Fruit fly (Drosophila melanogaster) ovary, adult (tissue): ENCODE data around the gene CG5245.

Experiments used
- CG17801 ChIP-seq: fragments of 200-800 bp; optimal IDR thresholded peaks from 2 replicates; lab custom pipeline; 2019; ENCODE audit warnings: missing biosample characterization, mild to moderate bottlenecking, missing genetic modification characterization, moderate library complexity; ENCODE audit not compliant: partially characterized antibody

Gene CG5245

dm6 chr3R:12439401-12440143 is 10.2 kb downstream of the CG5245 start, which contains the start of gene Desat1:
TSS of gene Desat1 (plus strand) at chr3R:12439600.
- TF ChIP-seq CG17801 (GFP tag; lab: Kevin White, UChicago): peak; percentile 3

DNA sequence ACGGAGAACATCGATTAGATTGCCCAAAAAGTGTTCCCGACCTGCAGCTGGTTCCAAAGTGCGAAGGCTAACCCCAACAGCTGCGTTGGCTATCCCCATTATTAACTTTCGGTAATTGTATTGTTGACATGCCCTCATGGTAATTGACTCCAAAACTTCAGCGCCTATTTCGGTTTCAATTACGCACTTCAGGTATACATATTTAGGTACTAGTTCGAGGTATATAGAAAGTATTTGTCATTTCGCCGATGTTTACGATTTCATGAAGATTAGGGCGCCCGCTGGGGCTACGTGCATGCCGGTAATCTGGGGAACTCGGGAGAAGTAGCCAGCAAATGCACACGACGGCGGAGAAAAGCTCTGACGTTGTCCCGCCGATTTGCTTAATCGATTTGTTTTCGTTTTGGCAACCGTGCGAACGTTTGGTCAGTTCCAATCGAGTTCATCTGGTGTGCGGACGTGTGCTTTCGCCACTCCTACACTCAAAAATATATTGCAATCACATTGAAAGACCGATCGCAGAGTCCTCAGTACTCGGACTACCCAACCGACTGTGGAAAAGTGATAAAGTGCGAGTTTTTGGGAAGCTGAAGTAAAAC is 11.7 kb downstream of the CG5245 start:
- TF ChIP-seq CG17801 (GFP tag; lab: Kevin White, UChicago): no peak

DNA sequence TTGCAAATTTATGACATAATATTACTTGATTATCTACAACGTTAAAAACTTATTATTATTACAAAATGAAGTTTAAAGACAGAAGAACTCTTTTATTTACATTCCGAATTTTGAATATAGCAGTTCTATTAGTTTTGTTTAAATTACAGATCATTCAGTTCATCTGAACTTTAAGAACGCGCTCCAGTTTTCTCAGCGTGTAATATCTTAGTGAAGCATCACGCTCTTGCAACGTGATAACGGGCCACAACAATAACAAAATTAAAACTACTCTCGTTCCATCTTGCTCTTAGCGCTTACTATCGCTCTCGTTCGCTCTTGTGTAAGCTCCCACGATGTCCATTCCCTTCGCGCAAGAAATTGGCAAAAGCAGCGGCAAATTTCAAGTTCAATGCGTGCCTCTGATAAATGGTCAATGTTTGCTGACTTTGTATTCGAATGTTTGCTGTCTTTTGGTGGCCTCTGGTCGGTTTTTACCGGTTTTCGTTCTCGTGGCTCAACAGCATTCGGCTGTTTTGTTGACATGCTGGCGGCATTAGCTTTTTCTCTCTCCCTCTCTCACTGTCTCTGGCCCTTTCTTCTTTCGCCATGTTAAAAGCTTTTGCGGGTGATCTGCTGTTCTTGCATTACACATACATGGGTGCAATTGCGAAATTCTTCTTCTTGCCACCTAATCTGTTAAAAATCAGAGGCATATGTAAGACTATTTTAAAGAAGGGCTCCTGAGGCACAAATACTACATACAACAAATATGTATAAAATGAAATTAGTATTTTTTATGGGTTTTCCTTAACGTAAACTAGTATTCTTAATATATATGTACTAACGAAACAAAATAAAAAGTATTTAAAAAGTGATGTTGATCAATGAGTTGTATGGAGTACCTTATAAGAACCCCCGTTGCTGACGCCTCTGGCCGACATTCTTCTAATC is 13.5 kb downstream of the CG5245 start:
- TF ChIP-seq CG17801 (GFP tag; lab: Kevin White, UChicago): peak; percentile 87

dm6 chr3R:12443769-12444168 is 14.4 kb downstream of the CG5245 start:
- no peak for TF ChIP-seq CG17801 (GFP tag; lab: Kevin White, UChicago)

DNA sequence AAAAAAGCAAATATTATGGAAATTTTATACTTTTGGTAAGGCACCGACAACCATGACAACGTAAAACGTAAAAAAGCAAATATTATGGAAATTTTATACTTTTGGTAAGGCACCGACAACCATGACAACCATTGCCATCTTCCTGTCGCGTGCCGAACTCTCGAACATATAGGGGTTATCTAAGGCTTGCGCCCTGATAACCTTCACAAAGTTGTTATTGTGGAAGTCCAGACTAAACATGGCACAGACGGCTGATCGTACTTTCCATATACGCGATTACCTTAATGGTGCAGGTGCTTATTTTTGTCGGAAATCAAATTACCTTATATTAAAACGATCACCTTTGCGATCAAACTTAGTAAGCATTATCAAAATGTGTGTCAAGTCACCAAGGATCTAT is 16.1 kb downstream of the CG5245 start:
- TF ChIP-seq CG17801 (GFP tag; lab: Kevin White, UChicago): no peak

DNA sequence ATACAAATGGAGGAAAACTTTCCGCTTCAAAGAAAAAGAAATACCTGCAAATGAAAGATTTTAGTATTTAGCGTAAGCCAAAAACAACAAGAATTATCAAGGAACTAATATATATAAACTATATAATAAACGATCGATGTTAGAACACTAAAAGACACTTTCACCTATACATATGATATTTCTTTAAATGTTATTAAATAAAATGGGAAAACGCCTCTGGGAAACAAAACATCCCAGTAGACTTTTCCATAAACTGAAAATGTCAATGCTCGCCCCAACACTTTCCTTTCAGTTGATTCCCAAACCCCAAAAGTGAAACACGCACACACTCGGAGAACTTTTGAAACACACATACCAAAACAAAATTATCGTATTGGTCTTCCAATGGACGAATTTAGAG is 18.0 kb downstream of the CG5245 start, which contains the start of gene vrs:
Gene vrs, plus strand, starts transcription at position 301 of the 400 bp plus-strand sequence.
- TF ChIP-seq CG17801 (GFP tag; lab: Kevin White, UChicago): no peak

dm6 chr3R:12448344-12448743 is 19.0 kb downstream of the CG5245 start:
- TF ChIP-seq CG17801 (GFP tag; lab: Kevin White, UChicago): no peak

- TF ChIP-seq CG17801 (GFP tag; lab: Kevin White, UChicago): peak; percentile 100
Measured at dm6 chr3R:12448889-12449314, 19.5 kb downstream of the CG5245 start, which contains the start of gene CG18549. TSS of gene CG18549 (plus strand) at chr3R:12449296.

DNA sequence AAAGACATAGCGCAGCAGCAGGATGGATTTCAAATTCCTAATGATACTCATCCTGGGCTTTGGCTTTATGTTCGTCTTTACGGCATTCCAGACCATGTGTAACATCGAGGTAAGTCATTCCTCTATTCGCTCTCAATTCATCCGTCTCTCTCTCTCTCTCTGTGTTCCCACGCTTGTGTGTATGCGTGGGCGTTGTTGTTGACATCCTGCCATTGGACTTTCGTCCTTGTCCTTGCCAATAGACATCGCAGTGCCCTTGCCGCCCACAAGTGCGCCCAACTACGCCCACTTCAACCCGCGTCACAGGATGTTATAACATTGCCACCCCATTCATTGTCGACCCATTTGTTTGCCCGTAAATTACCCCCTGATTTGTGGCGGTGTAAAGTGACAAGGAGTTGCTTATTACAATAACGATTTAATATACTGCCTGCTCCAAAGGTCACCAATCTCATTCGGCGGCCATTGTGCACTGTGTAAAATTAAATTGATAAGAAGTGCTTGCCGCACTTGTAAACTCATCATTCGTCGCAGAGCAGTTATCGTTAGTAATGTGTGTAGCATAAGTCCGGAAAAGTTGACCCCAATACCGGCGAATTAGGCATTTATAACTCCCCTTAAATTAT is 20.4 kb downstream of the CG5245 start:
- TF ChIP-seq CG17801 (GFP tag; lab: Kevin White, UChicago): no peak

DNA sequence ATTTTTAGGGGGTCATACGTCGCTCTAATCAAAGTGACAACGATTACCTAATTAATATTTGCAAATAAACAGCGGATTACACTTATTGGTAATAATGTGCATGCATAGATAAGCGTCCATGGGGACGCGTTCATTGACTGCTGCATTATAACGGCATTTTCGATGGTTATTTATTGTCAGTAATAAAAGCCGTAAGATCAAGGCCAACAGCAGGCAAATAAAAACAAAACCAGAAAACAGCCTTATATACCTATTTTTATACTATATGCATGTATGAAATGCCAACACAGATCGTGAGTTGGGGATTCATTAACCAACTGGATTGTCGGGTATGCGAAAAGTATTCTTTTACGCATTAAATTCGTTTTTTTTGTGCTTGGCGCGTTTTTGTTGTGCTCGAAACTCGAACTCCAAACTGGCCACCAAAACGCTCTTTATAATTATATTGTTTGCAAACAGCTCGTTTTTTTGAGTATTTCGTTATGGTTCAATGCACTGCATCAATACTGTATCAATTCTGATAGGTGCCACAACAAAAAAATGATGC is 21.4 kb downstream of the CG5245 start:
- TF ChIP-seq CG17801 (GFP tag; lab: Kevin White, UChicago): no peak

DNA sequence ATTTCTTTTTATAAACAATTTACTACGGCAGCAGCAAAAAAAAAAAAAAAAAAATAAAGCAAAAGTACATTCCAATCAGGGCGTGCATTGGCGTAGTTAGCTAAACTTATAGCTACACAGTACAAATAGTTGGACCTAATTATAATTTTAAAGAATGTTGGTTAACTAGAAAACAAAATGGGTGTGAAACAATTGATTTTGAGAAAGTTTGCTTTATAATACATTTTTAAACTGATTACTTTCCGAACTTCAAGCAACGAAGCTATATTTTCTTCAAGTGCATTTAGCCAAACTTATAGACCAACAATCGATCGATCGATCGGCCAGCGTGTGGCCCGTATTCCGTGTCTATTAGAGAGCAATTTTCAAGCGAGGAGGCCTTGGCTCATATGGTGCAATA is 22.0 kb downstream of the CG5245 start:
- peak; percentile 60 for TF ChIP-seq CG17801 (GFP tag; lab: Kevin White, UChicago)

DNA sequence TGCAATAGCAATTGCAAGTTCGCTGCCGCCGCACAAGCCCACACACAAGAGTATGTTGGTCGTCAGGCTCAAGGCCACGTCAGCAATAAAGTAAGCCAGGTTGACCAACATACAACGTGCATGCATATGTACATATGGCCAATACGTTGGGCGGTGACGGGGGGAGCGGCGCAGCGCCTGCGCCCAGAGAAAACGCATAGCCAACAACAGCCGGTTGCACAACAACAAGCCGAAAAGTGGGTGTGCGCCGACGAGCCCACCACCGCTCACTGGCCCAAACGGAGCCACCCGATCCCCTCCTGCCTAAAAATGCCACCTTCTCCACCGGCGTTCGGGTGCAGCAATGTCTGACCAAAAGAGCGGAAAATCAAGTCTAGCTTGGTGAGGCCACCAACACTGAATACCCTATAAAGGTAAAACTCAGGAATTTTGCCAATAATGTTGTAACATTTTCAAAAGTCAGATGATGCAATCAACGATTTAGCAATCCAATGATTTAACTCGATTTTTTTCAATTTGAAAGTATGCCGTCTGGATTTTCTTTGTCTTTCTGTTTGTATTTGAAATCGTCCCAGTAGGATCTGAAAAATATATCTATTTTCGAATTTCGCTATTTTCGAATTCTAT is 22.6 kb downstream of the CG5245 start, which contains the start of gene CG5509:
Gene CG5509, plus strand, starts transcription at position 577 of the 627 bp plus-strand sequence.
- TF ChIP-seq CG17801 (GFP tag; lab: Kevin White, UChicago): no peak

- no peak for TF ChIP-seq CG17801 (GFP tag; lab: Kevin White, UChicago)
Measured at dm6 chr3R:12454492-12454891, 25.1 kb downstream of the CG5245 start.
